Worm (Caenorhabditis elegans) whole organism, midembryonic: ENCODE results near the gene F23D12.1.

Experiments used
- cog-1 ChIP-seq: sonication (generic microtip); optimal IDR thresholded peaks from 2 replicates; lab custom pipeline; 2016; ENCODE audit warnings: missing genetic modification characterization, missing compliant biosample characterization
- flt-1 ChIP-seq: fragments of 200-800 bp; sonication (Bioruptor generic); IDR thresholded peaks from 2 replicates; pipeline ENCODE4 v1.3.6; 2022; ENCODE audit warnings: missing genetic modification characterization, missing compliant biosample characterization
- med-1 ChIP-seq: sonication (generic microtip); optimal IDR thresholded peaks from 2 replicates; lab custom pipeline; 2017; ENCODE audit warnings: missing genetic modification characterization, mild to moderate bottlenecking, missing compliant biosample characterization, antibody characterized with exemption, missing genetic modification reagents; ENCODE audit not compliant: insufficient read depth
- tab-1 ChIP-seq: fragments of 200-800 bp; sonication (Bioruptor generic); IDR thresholded peaks from 2 replicates; pipeline ENCODE4 v1.3.6; 2022; ENCODE audit warnings: missing genetic modification characterization, missing compliant biosample characterization

ce11 chrX:14412774-14413173, 15.2 kb downstream of the F23D12.1 start, which contains the start of gene fbxa-179:
- TF ChIP-seq flt-1 (GFP tag; lab: Robert Waterston, UW) (no peak), cog-1 (no peak), med-1 (GFP tag; lab: Kevin White, UChicago) (no peak), tab-1 (GFP tag; lab: Robert Waterston, UW) (no peak)
